Fruit fly (Drosophila melanogaster): ENCODE measurements around the gene Las.

DNA sequence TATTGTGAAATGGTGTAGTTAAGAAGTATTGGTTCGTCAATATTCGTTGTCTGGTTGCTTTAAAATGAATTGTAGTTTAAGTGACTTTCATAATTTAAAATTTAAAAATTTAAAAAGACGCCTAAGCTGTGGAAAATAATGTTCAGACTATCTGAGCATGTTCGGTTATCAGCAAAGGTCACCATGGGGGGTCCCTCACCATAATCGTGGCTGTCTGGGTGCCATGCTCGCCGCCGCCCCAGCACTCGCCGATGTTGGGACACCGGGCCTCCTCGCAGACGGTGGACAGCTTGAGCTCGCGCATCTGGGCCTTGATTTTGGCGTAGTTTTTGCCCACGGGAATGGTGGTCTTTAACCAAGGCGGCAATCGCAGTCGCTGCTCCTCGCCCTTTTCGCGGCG is 542 bp downstream of the Las start:
- TF ChIP-seq pan (optimal IDR thresholded peaks at IDR 0.05) (no peak), ey (GFP tag; optimal IDR thresholded peaks at IDR 0.05) (no peak), lola (GFP tag; optimal IDR thresholded peaks at IDR 0.05) (no peak), Jra (GFP tag; optimal IDR thresholded peaks at IDR 0.05) (no peak)

Measured in whole organism, wandering third instar larva.